Worm (Caenorhabditis elegans) whole organism, mixed stage, embryonic: ENCODE results near the gene fbxa-36.

Experiments used
- M03D4.4 ChIP-seq: sonication (generic microtip); optimal IDR thresholded peaks from 2 replicates; lab custom pipeline; 2017; ENCODE audit warnings: mild to moderate bottlenecking, missing genetic modification characterization, missing compliant biosample characterization
- bed-3 ChIP-seq: fragments of 200-800 bp; sonication (Bioruptor generic); optimal IDR thresholded peaks from 3 replicates; lab custom pipeline; 2018; ENCODE audit warnings: mild to moderate bottlenecking, missing genetic modification characterization, moderate library complexity, missing compliant biosample characterization
- blmp-1 ChIP-seq: fragments of 150-350 bp; optimal IDR thresholded peaks from 2 replicates; lab custom pipeline; 2014; ENCODE audit warnings: missing biosample characterization, missing genetic modification characterization
- ceh-39 ChIP-seq: fragments of 150-350 bp; optimal IDR thresholded peaks from 2 replicates; lab custom pipeline; 2014; ENCODE audit warnings: missing biosample characterization, missing genetic modification characterization
- ceh-43 ChIP-seq: fragments of 200-800 bp; sonication (Bioruptor generic); optimal IDR thresholded peaks from 2 replicates; lab custom pipeline; 2018; ENCODE audit warnings: mild to moderate bottlenecking, missing genetic modification characterization, moderate library complexity, missing compliant biosample characterization
- ceh-83 ChIP-seq: fragments of 200-800 bp; sonication (Bioruptor generic); optimal IDR thresholded peaks from 2 replicates; lab custom pipeline; 2018; ENCODE audit warnings: mild to moderate bottlenecking, missing genetic modification characterization, missing compliant biosample characterization
- ces-1 ChIP-seq: fragments of 150-350 bp; optimal IDR thresholded peaks from 2 replicates; lab custom pipeline; 2014; ENCODE audit warnings: missing biosample characterization, missing genetic modification reagents, missing genetic modification characterization
- drap-1 ChIP-seq: fragments of 200-800 bp; sonication (Bioruptor generic); optimal IDR thresholded peaks from 3 replicates; lab custom pipeline; 2018; ENCODE audit warnings: mild to moderate bottlenecking, missing genetic modification characterization, missing compliant biosample characterization
- elt-1 ChIP-seq: sonication (generic microtip); optimal IDR thresholded peaks from 2 replicates; lab custom pipeline; 2017; ENCODE audit warnings: missing genetic modification characterization, mild to moderate bottlenecking, missing compliant biosample characterization, antibody characterized with exemption, moderate library complexity, borderline replicate concordance; ENCODE audit not compliant: insufficient read depth
- flh-1 ChIP-seq: fragments of 200-800 bp; sonication (Bioruptor generic); optimal IDR thresholded peaks from 2 replicates; lab custom pipeline; 2018; ENCODE audit warnings: mild to moderate bottlenecking, missing genetic modification characterization, moderate library complexity, missing compliant biosample characterization
- ham-2 ChIP-seq: fragments of 200-800 bp; sonication (Bioruptor generic); optimal IDR thresholded peaks from 2 replicates; lab custom pipeline; 2018; ENCODE audit warnings: mild to moderate bottlenecking, missing genetic modification characterization, missing compliant biosample characterization
- hlh-1 ChIP-seq: fragments of 150-350 bp; optimal IDR thresholded peaks from 2 replicates; lab custom pipeline; 2014; ENCODE audit warnings: missing biosample characterization, missing genetic modification reagents, missing genetic modification characterization
- lin-32 ChIP-seq: fragments of 200-800 bp; sonication (Bioruptor generic); optimal IDR thresholded peaks from 2 replicates; lab custom pipeline; 2018; ENCODE audit warnings: mild to moderate bottlenecking, missing genetic modification characterization, missing compliant biosample characterization
- lsy-2 ChIP-seq: fragments of 150-350 bp; optimal IDR thresholded peaks from 2 replicates; lab custom pipeline; 2014; ENCODE audit warnings: missing biosample characterization, missing genetic modification characterization
- mep-1 ChIP-seq: fragments of 150-350 bp; optimal IDR thresholded peaks from 2 replicates; lab custom pipeline; 2017; ENCODE audit warnings: missing biosample characterization, missing genetic modification reagents, missing genetic modification characterization, inconsistent platforms
- nhr-12 ChIP-seq: fragments of 150-350 bp; optimal IDR thresholded peaks from 2 replicates; lab custom pipeline; 2014; ENCODE audit warnings: missing biosample characterization, missing genetic modification characterization
- nhr-2 ChIP-seq: fragments of 150-350 bp; optimal IDR thresholded peaks from 2 replicates; lab custom pipeline; 2014; ENCODE audit warnings: missing biosample characterization, missing genetic modification characterization
- nhr-237 ChIP-seq: fragments of 150-350 bp; optimal IDR thresholded peaks from 2 replicates; lab custom pipeline; 2014; ENCODE audit warnings: missing biosample characterization, missing genetic modification characterization
- nhr-28 ChIP-seq: fragments of 150-350 bp; optimal IDR thresholded peaks from 2 replicates; lab custom pipeline; 2014; ENCODE audit warnings: missing biosample characterization, missing genetic modification characterization
- nhr-76 ChIP-seq: sonication (generic microtip); optimal IDR thresholded peaks from 2 replicates; lab custom pipeline; 2017; ENCODE audit warnings: missing biosample characterization, missing genetic modification characterization
- pha-4 ChIP-seq: fragments of 150-350 bp; optimal IDR thresholded peaks from 2 replicates; lab custom pipeline; 2018; ENCODE audit warnings: missing biosample characterization, missing genetic modification reagents, missing genetic modification characterization
- sem-2 ChIP-seq: fragments of 200-800 bp; sonication (Bioruptor generic); optimal IDR thresholded peaks from 2 replicates; lab custom pipeline; 2018; ENCODE audit warnings: mild to moderate bottlenecking, missing genetic modification characterization, missing compliant biosample characterization
- snpc-4 ChIP-seq: fragments of 150-350 bp; optimal IDR thresholded peaks from 2 replicates; lab custom pipeline; 2014; ENCODE audit warnings: missing biosample characterization, missing genetic modification characterization
- tbx-8 ChIP-seq: fragments of 200-800 bp; sonication (Bioruptor generic); optimal IDR thresholded peaks from 2 replicates; lab custom pipeline; 2018; ENCODE audit warnings: mild to moderate bottlenecking, missing genetic modification characterization, moderate library complexity, missing compliant biosample characterization
- unc-120 ChIP-seq: sonication (generic microtip); optimal IDR thresholded peaks from 2 replicates; lab custom pipeline; 2017; ENCODE audit warnings: missing genetic modification characterization, missing compliant biosample characterization; ENCODE audit not compliant: poor library complexity, severe bottlenecking
- unc-39 ChIP-seq: fragments of 150-350 bp; optimal IDR thresholded peaks from 2 replicates; lab custom pipeline; 2014; ENCODE audit warnings: missing biosample characterization, missing genetic modification characterization
- unc-62 ChIP-seq: fragments of 150-350 bp; optimal IDR thresholded peaks from 2 replicates; lab custom pipeline; 2014; ENCODE audit warnings: missing biosample characterization, missing genetic modification reagents, missing genetic modification characterization
- ztf-11 ChIP-seq: fragments of 150-350 bp; optimal IDR thresholded peaks from 2 replicates; lab custom pipeline; 2014; ENCODE audit warnings: missing biosample characterization, missing genetic modification characterization

The fbxa-36 gene

ce11 chrIII:1311367-1311766 lies 18.3 kb upstream of the fbxa-36 start:
- TF ChIP-seq bed-3 (no peak), nhr-237 (tag; lab: Kevin White, UChicago) (no peak), nhr-28 (tag; lab: Kevin White, UChicago) (no peak), nhr-12 (tag; lab: Kevin White, UChicago) (no peak), flh-1 (GFP tag; lab: Kevin White, UChicago) (no peak), unc-39 (tag; lab: Kevin White, UChicago) (no peak), pha-4 (tag; lab: Kevin White, UChicago) (no peak), elt-1 (tag; lab: Kevin White, UChicago) (no peak), ceh-83 (no peak)
- TF ChIP-seq, all 35 proteins: peak for 0

- no peak for TF ChIP-seq nhr-2 (tag; lab: Kevin White, UChicago)
- TF ChIP-seq bed-3: no peak
Observed at ce11 chrIII:1308887-1309286, 15.9 kb upstream of the fbxa-36 start, which contains the start of gene Y82E9BL.12. Gene Y82E9BL.12, plus strand, starts transcription at chrIII:1309187.

DNA sequence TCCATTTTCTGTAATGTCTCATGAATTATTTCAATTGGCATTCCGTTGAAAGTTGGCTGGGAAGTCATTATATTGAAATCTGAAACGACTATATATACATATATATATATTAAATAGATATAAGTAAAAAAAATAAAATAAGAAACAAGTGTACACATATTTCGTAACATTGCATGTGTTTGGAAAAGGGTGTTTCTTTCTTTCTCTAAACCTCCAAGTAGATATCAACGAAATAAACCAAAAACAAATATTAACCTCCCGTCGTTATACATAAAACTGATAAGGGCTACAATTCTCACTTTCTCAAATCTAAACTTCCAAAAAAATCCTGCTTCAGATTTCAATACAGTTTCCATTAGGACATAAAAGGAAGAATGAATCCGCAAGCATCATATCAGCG lies 15.2 kb upstream of the fbxa-36 start, which contains the start of gene fbxa-79:
fbxa-79 (minus strand) TSS at position 86 of the 400 bp plus-strand sequence.
- TF ChIP-seq nhr-12 (tag; lab: Kevin White, UChicago): no peak
- no peak for TF ChIP-seq sem-2 (GFP tag; lab: Kevin White, UChicago)
- TF ChIP-seq ztf-11 (tag; lab: Kevin White, UChicago): no peak
- TF ChIP-seq snpc-4 (tag; lab: Kevin White, UChicago): no peak
- no peak for TF ChIP-seq ceh-83
- TF ChIP-seq hlh-1 (tag; lab: Kevin White, UChicago): no peak
- TF ChIP-seq pha-4 (tag; lab: Kevin White, UChicago): no peak
- no peak for TF ChIP-seq M03D4.4 (tag; lab: Kevin White, UChicago)
- no peak for TF ChIP-seq elt-1 (tag; lab: Kevin White, UChicago)
- TF ChIP-seq ceh-39 (tag; lab: Kevin White, UChicago): no peak
- no peak for TF ChIP-seq mep-1 (tag; lab: Kevin White, UChicago)
- TF ChIP-seq unc-62 (GFP tag; lab: Kevin White, UChicago): no peak
- TF ChIP-seq tbx-8 (GFP tag; lab: Kevin White, UChicago): no peak
- TF ChIP-seq flh-1 (GFP tag; lab: Kevin White, UChicago): no peak
- TF ChIP-seq lsy-2 (tag; lab: Kevin White, UChicago): no peak
- TF ChIP-seq unc-120 (tag; lab: Kevin White, UChicago): no peak
- no peak for TF ChIP-seq ceh-43 (GFP tag; lab: Kevin White, UChicago)
- no peak for TF ChIP-seq drap-1 (GFP tag; lab: Kevin White, UChicago)
- TF ChIP-seq lin-32: no peak
- TF ChIP-seq ces-1: no peak

ce11 chrIII:1307333-1307732 lies 14.3 kb upstream of the fbxa-36 start:
- no peak for TF ChIP-seq ceh-43 (GFP tag; lab: Kevin White, UChicago)
- no peak for TF ChIP-seq drap-1 (GFP tag; lab: Kevin White, UChicago)
- TF ChIP-seq nhr-76: no peak
- no peak for TF ChIP-seq tbx-8 (GFP tag; lab: Kevin White, UChicago)
- no peak for TF ChIP-seq unc-120 (tag; lab: Kevin White, UChicago)
- no peak for TF ChIP-seq unc-62 (GFP tag; lab: Kevin White, UChicago)
- no peak for TF ChIP-seq nhr-28 (tag; lab: Kevin White, UChicago)
- no peak for TF ChIP-seq bed-3
- no peak for TF ChIP-seq blmp-1 (tag; lab: Kevin White, UChicago)
- no peak for TF ChIP-seq nhr-237 (tag; lab: Kevin White, UChicago)
- no peak for TF ChIP-seq lin-32
- TF ChIP-seq sem-2 (GFP tag; lab: Kevin White, UChicago): no peak

ce11 chrIII:1303414-1303813 lies 10.4 kb upstream of the fbxa-36 start, which contains the start of gene fbxa-75:
Gene fbxa-75, plus strand, starts transcription at chrIII:1303714.
- TF ChIP-seq flh-1 (GFP tag; lab: Kevin White, UChicago) (no peak), ham-2 (GFP tag; lab: Kevin White, UChicago) (no peak), bed-3 (no peak), tbx-8 (GFP tag; lab: Kevin White, UChicago) (no peak), nhr-12 (tag; lab: Kevin White, UChicago) (no peak), lsy-2 (tag; lab: Kevin White, UChicago) (no peak), unc-62 (GFP tag; lab: Kevin White, UChicago) (no peak)
